Worm (Caenorhabditis elegans) whole organism, midembryonic: ENCODE data around the gene gars-1.

Experiments
- T22C8.4 ChIP-seq: fragments of 200-800 bp; sonication (Bioruptor generic); IDR thresholded peaks from 2 replicates; pipeline ENCODE4 v1.3.6; 2022; ENCODE audit warnings: missing genetic modification characterization, missing compliant biosample characterization
- cog-1 ChIP-seq: sonication (generic microtip); optimal IDR thresholded peaks from 2 replicates; lab custom pipeline; 2016; ENCODE audit warnings: missing genetic modification characterization, missing compliant biosample characterization
- flt-1 ChIP-seq: fragments of 200-800 bp; sonication (Bioruptor generic); IDR thresholded peaks from 2 replicates; pipeline ENCODE4 v1.3.6; 2022; ENCODE audit warnings: missing genetic modification characterization, missing compliant biosample characterization
- klf-2 ChIP-seq: fragments of 200-800 bp; sonication (Bioruptor generic); conservative IDR thresholded peaks from 2 replicates; pipeline ENCODE4 v1.3.6; 2022; ENCODE audit warnings: missing genetic modification reagents, missing genetic modification characterization, missing compliant biosample characterization
- med-1 ChIP-seq: sonication (generic microtip); optimal IDR thresholded peaks from 2 replicates; lab custom pipeline; 2017; ENCODE audit warnings: missing genetic modification characterization, mild to moderate bottlenecking, missing compliant biosample characterization, antibody characterized with exemption, missing genetic modification reagents; ENCODE audit not compliant: insufficient read depth
- ref-1 ChIP-seq: fragments of 200-800 bp; sonication (Bioruptor generic); conservative IDR thresholded peaks from 2 replicates; pipeline ENCODE4 v1.3.6; 2022; ENCODE audit warnings: missing genetic modification reagents, missing genetic modification characterization, missing compliant biosample characterization
- tab-1 ChIP-seq: fragments of 200-800 bp; sonication (Bioruptor generic); IDR thresholded peaks from 2 replicates; pipeline ENCODE4 v1.3.6; 2022; ENCODE audit warnings: missing genetic modification characterization, missing compliant biosample characterization
- ztf-23 ChIP-seq: fragments of 200-800 bp; sonication (Bioruptor generic); IDR thresholded peaks from 2 replicates; pipeline ENCODE4 v1.3.6; 2022; ENCODE audit warnings: missing genetic modification reagents, missing genetic modification characterization, missing compliant biosample characterization
- ztf-29 ChIP-seq: fragments of 200-800 bp; sonication (Bioruptor generic); IDR thresholded peaks from 2 replicates; pipeline ENCODE4 v1.3.6; 2022; ENCODE audit warnings: missing genetic modification reagents, missing genetic modification characterization, missing compliant biosample characterization

gars-1 gene

DNA sequence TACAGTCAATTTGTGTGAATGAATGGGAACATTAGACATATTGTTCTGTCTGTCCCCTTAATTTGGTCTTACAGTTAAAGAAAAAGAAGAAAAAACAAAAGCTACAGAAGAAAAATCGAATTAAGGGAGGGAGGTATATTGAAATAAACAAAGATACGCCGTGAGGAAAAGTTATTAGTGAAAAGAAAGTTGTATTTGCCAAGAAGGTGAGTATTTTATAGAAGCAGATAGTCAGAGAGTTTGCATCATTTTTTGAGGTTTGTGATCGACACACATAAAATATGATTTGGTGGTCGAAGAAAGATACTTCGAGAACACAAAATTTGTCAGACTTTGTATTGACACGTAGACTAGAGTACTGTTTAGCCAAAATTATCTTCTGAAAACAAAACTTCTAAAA is 36.9 kb upstream of the gars-1 start:
- no peak for TF ChIP-seq flt-1 (GFP tag; lab: Robert Waterston, UW)
- no peak for TF ChIP-seq tab-1
- no peak for TF ChIP-seq ztf-29
- TF ChIP-seq med-1 (GFP tag; lab: Kevin White, UChicago): no peak
- no peak for TF ChIP-seq ref-1 (GFP tag; lab: Robert Waterston, UW)
- TF ChIP-seq klf-2 (GFP tag; lab: Robert Waterston, UW): no peak
- no peak for TF ChIP-seq ztf-23 (GFP tag; lab: Robert Waterston, UW)
- no peak for TF ChIP-seq cog-1 (tag; lab: Kevin White, UChicago)
- TF ChIP-seq T22C8.4: no peak

ce11 chrIII:5199577-5199976 is 36.1 kb upstream of the gars-1 start, which contains the start of gene emb-8:
Gene emb-8, minus strand, starts transcription at chrIII:5199677.
- no peak for TF ChIP-seq ztf-23 (GFP tag; lab: Robert Waterston, UW)
- TF ChIP-seq ztf-29: no peak
- TF ChIP-seq med-1 (GFP tag; lab: Kevin White, UChicago): no peak
- no peak for TF ChIP-seq klf-2 (GFP tag; lab: Robert Waterston, UW)
- TF ChIP-seq flt-1 (GFP tag; lab: Robert Waterston, UW): no peak
- no peak for TF ChIP-seq T22C8.4
- TF ChIP-seq ref-1 (GFP tag; lab: Robert Waterston, UW): no peak
- TF ChIP-seq cog-1 (tag; lab: Kevin White, UChicago): no peak
- TF ChIP-seq tab-1: no peak

DNA sequence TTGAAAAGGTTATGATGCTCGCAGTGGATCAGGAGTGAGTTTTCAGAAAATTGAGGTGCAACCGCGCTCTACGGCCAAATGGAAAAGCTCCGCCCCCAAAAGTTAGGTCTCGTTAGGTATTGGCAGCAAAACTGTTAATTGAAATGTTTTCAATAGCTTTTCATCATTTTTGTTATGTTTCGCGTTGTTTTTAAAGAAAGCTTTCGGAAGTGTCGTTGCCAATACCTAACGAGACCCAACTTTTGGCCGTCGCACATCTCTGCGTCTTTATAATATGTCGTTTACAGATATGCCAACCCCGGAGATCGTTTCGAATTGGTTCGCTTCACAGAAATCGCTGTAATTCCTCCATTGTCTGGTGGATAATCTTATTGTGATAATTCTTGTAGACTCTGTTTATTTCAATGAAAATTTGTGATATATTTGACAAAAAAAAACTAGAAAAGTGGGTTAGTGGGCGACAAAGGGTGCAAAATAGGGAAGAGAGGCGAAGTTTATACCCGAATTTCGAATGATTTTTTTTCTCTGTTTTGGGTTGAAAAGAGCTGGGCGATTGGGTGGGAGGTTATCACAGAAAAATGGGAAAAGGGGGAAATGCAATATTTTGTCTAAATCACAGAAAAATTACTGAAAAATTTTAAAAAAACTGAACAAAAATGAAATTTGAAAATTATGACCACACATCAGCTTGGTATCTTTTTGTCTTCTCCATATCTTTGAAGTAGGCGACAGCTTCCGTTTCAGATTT is 33.0 kb upstream of the gars-1 start:
- no peak for TF ChIP-seq T22C8.4
- TF ChIP-seq ztf-29: no peak
- TF ChIP-seq ztf-23 (GFP tag; lab: Robert Waterston, UW): no peak
- no peak for TF ChIP-seq med-1 (GFP tag; lab: Kevin White, UChicago)
- TF ChIP-seq flt-1 (GFP tag; lab: Robert Waterston, UW): no peak
- TF ChIP-seq ref-1 (GFP tag; lab: Robert Waterston, UW): no peak
- no peak for TF ChIP-seq klf-2 (GFP tag; lab: Robert Waterston, UW)
- TF ChIP-seq tab-1: no peak
- TF ChIP-seq cog-1 (tag; lab: Kevin White, UChicago): no peak

DNA sequence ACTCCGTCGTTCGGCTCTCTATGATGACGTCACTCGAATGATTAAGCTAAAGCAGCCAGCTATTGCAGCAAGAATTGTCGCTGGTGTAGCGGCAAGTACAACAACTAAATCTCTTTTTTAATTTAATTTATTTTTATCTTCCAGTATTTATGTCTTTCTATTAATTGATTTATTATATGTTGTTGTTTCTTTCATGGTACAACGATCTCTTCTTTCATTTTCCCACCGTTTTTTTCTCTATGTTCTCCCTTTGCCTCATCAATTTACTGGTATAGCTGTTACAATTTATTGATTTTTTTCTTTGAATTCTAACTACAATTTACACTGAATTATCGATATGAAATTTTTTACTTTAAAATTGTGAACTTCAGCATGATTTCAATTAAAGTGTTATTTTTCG is 32.3 kb upstream of the gars-1 start, which contains the start of gene moc-6:
Gene moc-6, plus strand, starts transcription at position 301 of the 400 bp plus-strand sequence.
- TF ChIP-seq cog-1 (tag; lab: Kevin White, UChicago) (no peak), T22C8.4 (0 out of 2 replicates have a peak, but pooled peaks have one; percentile 23)

ce11 chrIII:5193266-5193665 is 29.8 kb upstream of the gars-1 start:
- TF ChIP-seq ztf-23 (GFP tag; lab: Robert Waterston, UW) (no peak), tab-1 (no peak), cog-1 (tag; lab: Kevin White, UChicago) (no peak)

DNA sequence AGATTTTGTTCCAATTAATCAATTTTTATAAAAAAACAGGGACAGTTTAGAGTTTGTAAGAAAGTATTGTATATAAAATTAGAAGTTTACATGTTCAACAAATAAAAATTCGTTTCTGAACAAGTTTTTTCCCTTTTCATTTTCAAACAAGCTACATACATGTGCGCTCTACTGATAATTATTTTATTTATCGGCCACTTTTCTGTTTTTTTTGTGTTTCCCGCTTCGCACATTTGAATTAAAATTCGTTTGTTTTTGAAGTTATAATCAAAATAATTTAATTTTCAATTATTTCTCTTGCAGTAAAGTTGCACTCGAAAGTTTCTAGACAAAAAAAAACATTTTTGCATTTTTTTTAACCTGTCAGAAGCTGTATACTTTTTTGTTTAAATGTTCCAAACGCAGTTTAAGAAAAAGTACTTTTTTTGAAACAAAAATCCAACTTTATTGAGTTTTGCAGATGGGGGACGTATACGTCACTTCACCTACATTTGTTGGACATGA is 27.3 kb upstream of the gars-1 start, which contains the start of gene hira-1:
Gene hira-1, plus strand, starts transcription at position 454 of the 504 bp plus-strand sequence.
- TF ChIP-seq klf-2 (GFP tag; lab: Robert Waterston, UW) (no peak), T22C8.4 (no peak), flt-1 (GFP tag; lab: Robert Waterston, UW) (no peak), cog-1 (tag; lab: Kevin White, UChicago) (no peak), tab-1 (no peak), ref-1 (GFP tag; lab: Robert Waterston, UW) (no peak), med-1 (GFP tag; lab: Kevin White, UChicago) (no peak), ztf-29 (no peak), ztf-23 (GFP tag; lab: Robert Waterston, UW) (no peak)

DNA sequence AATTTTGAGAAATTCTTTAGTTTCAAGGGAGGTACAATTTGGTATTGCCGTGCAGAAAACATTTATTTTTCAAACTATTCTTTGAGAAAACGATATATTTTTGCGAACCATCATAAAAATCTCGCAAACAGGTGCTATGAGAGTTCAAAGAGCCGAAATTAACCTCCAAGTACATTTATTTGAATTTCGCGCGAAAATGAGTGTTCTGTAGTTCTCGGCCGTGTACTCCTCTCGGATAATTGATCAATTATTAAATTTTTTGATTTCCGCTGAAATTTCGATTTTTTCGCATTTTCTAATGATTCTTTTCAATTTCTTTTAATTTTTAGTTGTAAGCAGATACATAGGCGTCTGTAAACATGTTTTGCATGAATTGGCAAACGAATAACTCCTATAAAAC is 26.8 kb upstream of the gars-1 start:
- peak; percentile 37; the same call in 1 of the 2 replicates for TF ChIP-seq flt-1 (GFP tag; lab: Robert Waterston, UW)
- TF ChIP-seq cog-1 (tag; lab: Kevin White, UChicago): no peak

DNA sequence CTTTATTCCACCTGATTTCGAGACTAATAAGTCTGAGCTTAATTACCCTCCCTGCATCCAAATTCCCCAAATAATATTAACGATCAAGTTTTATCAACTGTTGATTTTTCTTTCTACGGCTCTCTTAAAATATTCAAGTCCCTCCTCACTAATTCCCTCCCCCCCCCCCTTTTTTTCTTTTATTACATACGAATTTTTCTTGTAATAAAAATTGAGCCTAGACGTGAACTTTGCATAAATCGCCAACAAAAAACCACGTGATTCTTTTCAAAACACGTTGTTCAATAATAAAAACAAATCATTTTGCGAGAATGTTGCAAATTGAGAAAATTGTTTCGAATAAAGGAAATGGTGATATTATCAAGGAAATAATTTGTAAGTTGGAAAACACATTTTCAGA is 25.0 kb upstream of the gars-1 start, which contains the start of gene K10D2.8:
Gene K10D2.8, plus strand, starts transcription at position 301 of the 400 bp plus-strand sequence.
- TF ChIP-seq flt-1 (GFP tag; lab: Robert Waterston, UW) (no peak), klf-2 (GFP tag; lab: Robert Waterston, UW) (no peak), ztf-23 (GFP tag; lab: Robert Waterston, UW) (no peak), cog-1 (tag; lab: Kevin White, UChicago) (no peak), ztf-29 (no peak), T22C8.4 (no peak), ref-1 (GFP tag; lab: Robert Waterston, UW) (no peak), tab-1 (no peak)

ce11 chrIII:5185620-5186019 is 22.2 kb upstream of the gars-1 start, which contains the start of gene pup-2:
Gene pup-2, plus strand, starts transcription at chrIII:5185920.
- TF ChIP-seq ztf-29 (no peak), ref-1 (GFP tag; lab: Robert Waterston, UW) (no peak), flt-1 (GFP tag; lab: Robert Waterston, UW) (no peak)

DNA sequence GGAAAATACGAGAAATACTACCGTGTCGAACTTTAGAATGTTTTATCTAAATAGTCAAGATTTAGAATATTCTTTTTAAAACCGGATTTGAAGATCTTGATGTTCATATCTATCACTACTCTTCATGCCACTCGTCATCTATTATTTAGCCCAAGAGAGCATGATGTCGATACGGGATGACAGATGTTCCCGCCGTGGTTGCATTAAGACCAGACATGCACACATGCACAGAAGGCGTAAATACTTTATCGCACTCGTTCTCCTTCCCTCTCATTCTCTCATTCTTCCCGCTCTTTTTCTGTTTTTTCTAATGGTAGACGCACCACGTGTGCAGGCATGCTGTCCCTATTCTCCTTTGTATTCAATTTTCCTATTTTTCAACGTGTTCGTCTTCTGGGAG is 19.9 kb upstream of the gars-1 start:
- TF ChIP-seq T22C8.4: no peak
- no peak for TF ChIP-seq flt-1 (GFP tag; lab: Robert Waterston, UW)
- no peak for TF ChIP-seq ztf-23 (GFP tag; lab: Robert Waterston, UW)
- TF ChIP-seq klf-2 (GFP tag; lab: Robert Waterston, UW): no peak
- no peak for TF ChIP-seq ref-1 (GFP tag; lab: Robert Waterston, UW)
- no peak for TF ChIP-seq cog-1 (tag; lab: Kevin White, UChicago)
